3 worm cellular contexts compared by ENCODE assay signal in the genomic region with DNA sequence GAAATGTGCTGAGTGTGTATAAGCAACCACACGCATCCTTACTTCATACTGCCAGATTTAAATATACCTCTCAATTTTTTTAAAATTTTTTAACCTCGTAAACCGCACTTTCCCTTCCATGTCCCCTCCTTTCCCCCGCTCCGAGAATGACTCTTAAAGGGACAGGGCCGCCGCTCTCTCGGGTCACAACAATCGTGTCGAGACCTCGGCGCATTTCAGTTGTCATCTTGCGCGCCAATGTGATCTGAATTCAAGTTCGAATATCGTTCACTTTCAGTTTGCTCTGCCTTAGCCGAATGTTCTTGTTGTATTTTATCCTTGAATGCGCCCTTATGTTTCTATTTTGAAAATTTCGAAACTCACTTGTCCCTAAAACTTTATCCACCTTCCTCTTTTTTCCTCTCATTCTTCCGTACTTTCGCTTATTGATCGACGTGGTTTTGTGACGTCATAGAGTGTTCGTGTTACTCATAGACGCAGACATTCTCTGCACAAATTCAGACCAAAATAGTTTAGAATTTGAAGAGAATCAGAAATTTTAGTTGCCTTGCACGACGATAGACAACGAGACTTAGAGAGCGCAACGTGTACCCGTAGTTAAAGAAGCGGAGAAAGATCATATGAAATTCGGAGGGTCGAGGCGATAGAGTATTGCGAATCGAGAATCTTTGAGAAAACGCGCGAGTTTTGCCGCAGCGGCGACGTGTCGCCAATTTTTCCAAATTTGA.
TF ChIP-seq lines count a peak whose summit lies in the region.

No protein-coding gene starts in this region.

TF ChIP-seq in whole organism, L1 larva, 84 proteins besides CTCF, POLR2A, EP300 and RAD21 (continued from another document and continues in another):
- TF ChIP-seq efl-1 (optimal IDR thresholded peaks at IDR 0.05; lab: Kevin White, UChicago) (peak; percentile 76 to 88), efl-1 (GFP tag; optimal IDR thresholded peaks at IDR 0.05 in 1 of 2; lab: Kevin White, UChicago) (peak; percentile 39 to 90), ceh-88 (GFP tag; IDR thresholded peaks at IDR 0.05; lab: Robert Waterston, UW) (no peak; the same call in 1 of the 2 replicates), ceh-63 (GFP tag; optimal IDR thresholded peaks at IDR 0.05; lab: Kevin White, UChicago) (no peak), ceh-82 (tag; optimal IDR thresholded peaks at IDR 0.05; lab: Kevin White, UChicago) (peak; percentile 26 to 67 (median 37)), lin-15B (tag; optimal IDR thresholded peaks at IDR 0.05; lab: Kevin White, UChicago) (peak; percentile 50), lin-35 (GFP tag; optimal IDR thresholded peaks at IDR 0.05; lab: Kevin White, UChicago) (peak; percentile 28 to 79), isw-1 (GFP tag; IDR thresholded peaks at IDR 0.05; lab: Robert Waterston, UW) (peak; percentile 34; the same call in 1 of the 2 replicates), ama-1 (optimal IDR thresholded peaks at IDR 0.05; lab: Kevin White, UChicago) (peak; percentile 73), egl-27 (tag; optimal IDR thresholded peaks at IDR 0.05; lab: Kevin White, UChicago) (peak in 1 of 2 experiments; percentile 32), efl-3 (GFP tag; optimal IDR thresholded peaks at IDR 0.05; lab: Kevin White, UChicago) (no peak), xbp-1 (tag; optimal IDR thresholded peaks at IDR 0.05; lab: Kevin White, UChicago) (peak; percentile 77), ets-5 (GFP tag; IDR thresholded peaks at IDR 0.05; lab: Robert Waterston, UW) (no peak), skn-1 (tag; optimal IDR thresholded peaks at IDR 0.05; lab: Kevin White, UChicago) (peak; percentile 68), ceh-90 (tag; optimal IDR thresholded peaks at IDR 0.05; lab: Kevin White, UChicago) (no peak), blmp-1 (tag; optimal IDR thresholded peaks at IDR 0.05; lab: Kevin White, UChicago) (peak; percentile 93), ztf-11 (tag; optimal IDR thresholded peaks at IDR 0.05; lab: Kevin White, UChicago) (no peak), sox-4 (tag; optimal IDR thresholded peaks at IDR 0.05; lab: Kevin White, UChicago) (no peak), nhr-77 (tag; optimal IDR thresholded peaks at IDR 0.05; lab: Kevin White, UChicago) (peak; percentile 58), nhr-19 (GFP tag; conservative IDR thresholded peaks at IDR 0.05; lab: Robert Waterston, UW) (peak; percentile 70), nhr-12 (tag; optimal IDR thresholded peaks at IDR 0.05; lab: Kevin White, UChicago) (no peak), Y116A8C.19 (tag; optimal IDR thresholded peaks at IDR 0.05; lab: Kevin White, UChicago; ENCODE audit: borderline replicate concordance) (no peak), jun-1 (tag; optimal IDR thresholded peaks at IDR 0.05; lab: Kevin White, UChicago) (peak; percentile 77), ztf-4 (tag; optimal IDR thresholded peaks at IDR 0.05; lab: Kevin White, UChicago) (peak; percentile 71), aly-2 (tag; optimal IDR thresholded peaks at IDR 0.05; lab: Kevin White, UChicago) (peak; percentile 68), mep-1 (tag; optimal IDR thresholded peaks at IDR 0.05; lab: Kevin White, UChicago) (peak; percentile 98), mef-2 (tag; optimal IDR thresholded peaks at IDR 0.05; lab: Kevin White, UChicago) (peak; percentile 29), nhr-90 (tag; optimal IDR thresholded peaks at IDR 0.05; lab: Kevin White, UChicago; ENCODE audit: poor library complexity) (peak; percentile 48), mab-9 (GFP tag; IDR thresholded peaks at IDR 0.05; lab: Robert Waterston, UW) (no peak), hlh-4 (tag; optimal IDR thresholded peaks at IDR 0.05; lab: Kevin White, UChicago) (no peak), fos-1 (tag; optimal IDR thresholded peaks at IDR 0.05; lab: Kevin White, UChicago) (peak; percentile 74), nhr-84 (tag; optimal IDR thresholded peaks at IDR 0.05; lab: Kevin White, UChicago) (no peak), sptf-1 (tag; optimal IDR thresholded peaks at IDR 0.05; lab: Kevin White, UChicago) (no peak), aha-1 (tag; optimal IDR thresholded peaks at IDR 0.05; lab: Kevin White, UChicago) (no peak), dpl-1 (GFP tag; optimal IDR thresholded peaks at IDR 0.05; lab: Kevin White, UChicago) (peak; percentile 29 to 56 (median 55)), grh-1 (GFP tag; IDR thresholded peaks at IDR 0.05; lab: Robert Waterston, UW) (peak; percentile 25; the same call in 1 of the 2 replicates), fkh-10 (GFP tag; optimal IDR thresholded peaks at IDR 0.05; lab: Kevin White, UChicago) (peak; percentile 27), nhr-11 (tag; optimal IDR thresholded peaks at IDR 0.05; lab: Kevin White, UChicago) (peak; percentile 70), mdl-1 (tag; optimal IDR thresholded peaks at IDR 0.05; lab: Kevin White, UChicago) (peak in 1 of 2 experiments; percentile 66), unc-130 (tag; optimal IDR thresholded peaks at IDR 0.05; lab: Kevin White, UChicago) (peak; percentile 49)

TF ChIP-seq in whole organism, L3 larva, 47 proteins besides CTCF, POLR2A, EP300 and RAD21 (continued from another document):
- TF ChIP-seq jun-1 (tag; optimal IDR thresholded peaks at IDR 0.05; lab: Kevin White, UChicago) (peak; percentile 46), unc-62 (GFP tag; optimal IDR thresholded peaks at IDR 0.05; lab: Kevin White, UChicago) (peak; percentile 32), sea-2 (GFP tag; optimal IDR thresholded peaks at IDR 0.05; lab: Kevin White, UChicago) (peak; percentile 25), elt-2 (tag; optimal IDR thresholded peaks at IDR 0.05; lab: Kevin White, UChicago) (peak; percentile 57)

TF ChIP-seq in whole organism, young adult, 124 proteins besides CTCF, POLR2A, EP300 and RAD21 (continued from another document):
- TF ChIP-seq lag-1 (GFP tag; IDR thresholded peaks at IDR 0.05; lab: Robert Waterston, UW), result no peak
- no peak for TF ChIP-seq Y79H2A.3 (GFP tag; conservative IDR thresholded peaks at IDR 0.05; lab: Robert Waterston, UW)
- TF ChIP-seq hsf-1 (GFP tag; IDR thresholded peaks at IDR 0.05; lab: Robert Waterston, UW), result 0 out of 2 replicates have a peak, but pooled peaks have one; percentile 48
- no peak for TF ChIP-seq egl-18 (GFP tag; IDR thresholded peaks at IDR 0.05; lab: Robert Waterston, UW)
- TF ChIP-seq ceh-100 (GFP tag; IDR thresholded peaks at IDR 0.05; lab: Robert Waterston, UW), result no peak
- no peak for TF ChIP-seq F49E8.2 (tag; optimal IDR thresholded peaks at IDR 0.05; lab: Kevin White, UChicago; ENCODE audit: insufficient read depth)
- TF ChIP-seq xnd-1 (tag; optimal IDR thresholded peaks at IDR 0.05; lab: Kevin White, UChicago), result peak; percentile 38
- TF ChIP-seq dox-1 (GFP tag; IDR thresholded peaks at IDR 0.05; lab: Robert Waterston, UW), result peak; percentile 29; the same call in 1 of the 2 replicates
- TF ChIP-seq tbx-9 (tag; optimal IDR thresholded peaks at IDR 0.05; lab: Kevin White, UChicago; ENCODE audit: borderline replicate concordance), result no peak
- TF ChIP-seq ceh-27 (GFP tag; optimal IDR thresholded peaks at IDR 0.05; lab: Kevin White, UChicago), result no peak
- peak; percentile 78 for TF ChIP-seq efl-1 (GFP tag; optimal IDR thresholded peaks at IDR 0.05; lab: Kevin White, UChicago)
- TF ChIP-seq K12H6.12 (tag; optimal IDR thresholded peaks at IDR 0.05; lab: Kevin White, UChicago), result peak; percentile 60
- peak; percentile 20 for TF ChIP-seq nhr-80 (tag; optimal IDR thresholded peaks at IDR 0.05; lab: Kevin White, UChicago)
- TF ChIP-seq pha-4 (tag; optimal IDR thresholded peaks at IDR 0.05; lab: Kevin White, UChicago), result no peak
- TF ChIP-seq ztf-26 (tag; optimal IDR thresholded peaks at IDR 0.05; lab: Kevin White, UChicago), result peak; percentile 10
- TF ChIP-seq nfya-2 (GFP tag; IDR thresholded peaks at IDR 0.05; lab: Robert Waterston, UW), result no peak
- TF ChIP-seq D2030.7 (GFP tag; IDR thresholded peaks at IDR 0.05; lab: Robert Waterston, UW), result no peak
- 0 out of 2 replicates have a peak, but pooled peaks have one; percentile 60 for TF ChIP-seq F37B4.10 (GFP tag; IDR thresholded peaks at IDR 0.05; lab: Robert Waterston, UW)
- no peak for TF ChIP-seq F23B12.7 (tag; optimal IDR thresholded peaks at IDR 0.05; lab: Kevin White, UChicago; ENCODE audit: insufficient read depth)
- peak; percentile 33 for TF ChIP-seq lin-54 (GFP tag; optimal IDR thresholded peaks at IDR 0.05; lab: Kevin White, UChicago)
- no peak for TF ChIP-seq ceh-79 (tag; optimal IDR thresholded peaks at IDR 0.05; lab: Kevin White, UChicago)
- TF ChIP-seq mcd-1 (GFP tag; IDR thresholded peaks at IDR 0.05; lab: Robert Waterston, UW), result peak; percentile 20; the same call in 1 of the 2 replicates
- peak in 1 of 3 experiments; percentile 60 for TF ChIP-seq lin-35 (GFP tag; optimal IDR thresholded peaks at IDR 0.05; lab: Kevin White, UChicago)
